Worm (Caenorhabditis elegans): Measurements from ENCODE around the gene T01H10.11.

The T01H10.11 gene

ce11 chrX:12141051-12141450 is 17.8 kb downstream of the T01H10.11 start, which contains the start of gene lyst-1:
Gene lyst-1 (minus strand): TSS chrX:12141151.
- TF ChIP-seq ham-2 (GFP tag; optimal IDR thresholded peaks at IDR 0.05) (no peak), mab-5 (tag; optimal IDR thresholded peaks at IDR 0.05) (no peak), mls-2 (tag; optimal IDR thresholded peaks at IDR 0.05) (no peak), snpc-4 (tag; optimal IDR thresholded peaks at IDR 0.05) (no peak), unc-39 (tag; optimal IDR thresholded peaks at IDR 0.05) (no peak), zip-8 (tag; optimal IDR thresholded peaks at IDR 0.05) (peak; percentile 10)

ce11 chrX:12142569-12142968 is 19.3 kb downstream of the T01H10.11 start, which contains the start of gene M153.3:
Gene M153.3 (plus strand): TSS chrX:12142869.
- TF ChIP-seq M03D4.4 (tag; optimal IDR thresholded peaks at IDR 0.05): no peak
- TF ChIP-seq nhr-2 (tag; optimal IDR thresholded peaks at IDR 0.05): no peak
- TF ChIP-seq hlh-1 (tag; optimal IDR thresholded peaks at IDR 0.05): no peak
- TF ChIP-seq pha-4 (tag; optimal IDR thresholded peaks at IDR 0.05): no peak
- no peak for TF ChIP-seq unc-62 (GFP tag; optimal IDR thresholded peaks at IDR 0.05)
- TF ChIP-seq flh-1 (GFP tag; optimal IDR thresholded peaks at IDR 0.05): no peak
- TF ChIP-seq ztf-11 (tag; optimal IDR thresholded peaks at IDR 0.05): no peak
- TF ChIP-seq bed-3 (GFP tag; optimal IDR thresholded peaks at IDR 0.05): no peak
- no peak for TF ChIP-seq sem-2 (GFP tag; optimal IDR thresholded peaks at IDR 0.05)
- no peak for TF ChIP-seq ceh-39 (tag; optimal IDR thresholded peaks at IDR 0.05)
- no peak for TF ChIP-seq sptf-1 (tag; optimal IDR thresholded peaks at IDR 0.05)
- no peak for TF ChIP-seq elt-1 (tag; optimal IDR thresholded peaks at IDR 0.05; ENCODE audit: borderline replicate concordance, insufficient read depth)
- no peak for TF ChIP-seq unc-39 (tag; optimal IDR thresholded peaks at IDR 0.05)

ce11 chrX:12143693-12144092 is 20.4 kb downstream of the T01H10.11 start, which contains the start of gene M153.5:
Gene M153.5 (plus strand): TSS chrX:12143993.
- TF ChIP-seq nhr-2 (tag; optimal IDR thresholded peaks at IDR 0.05) (no peak), ztf-11 (tag; optimal IDR thresholded peaks at IDR 0.05) (no peak), hlh-1 (tag; optimal IDR thresholded peaks at IDR 0.05) (no peak), lin-13 (tag; optimal IDR thresholded peaks at IDR 0.05) (no peak), pha-4 (tag; optimal IDR thresholded peaks at IDR 0.05) (no peak), ceh-43 (GFP tag; optimal IDR thresholded peaks at IDR 0.05) (no peak), blmp-1 (tag; optimal IDR thresholded peaks at IDR 0.05) (no peak), ces-1 (GFP tag; optimal IDR thresholded peaks at IDR 0.05) (no peak), drap-1 (GFP tag; optimal IDR thresholded peaks at IDR 0.05) (no peak), sptf-1 (tag; optimal IDR thresholded peaks at IDR 0.05) (no peak), mep-1 (tag; optimal IDR thresholded peaks at IDR 0.05) (no peak), mls-2 (tag; optimal IDR thresholded peaks at IDR 0.05) (no peak), unc-62 (GFP tag; optimal IDR thresholded peaks at IDR 0.05) (no peak), ceh-39 (tag; optimal IDR thresholded peaks at IDR 0.05) (no peak), M03D4.4 (tag; optimal IDR thresholded peaks at IDR 0.05) (no peak), flh-1 (GFP tag; optimal IDR thresholded peaks at IDR 0.05) (no peak), elt-3 (tag; optimal IDR thresholded peaks at IDR 0.05) (no peak), tbx-8 (GFP tag; optimal IDR thresholded peaks at IDR 0.05) (no peak)

ce11 chrX:12145919-12146318 is 22.7 kb downstream of the T01H10.11 start:
- TF ChIP-seq nhr-76 (tag; optimal IDR thresholded peaks at IDR 0.05) (no peak), unc-39 (tag; optimal IDR thresholded peaks at IDR 0.05) (no peak), nhr-2 (tag; optimal IDR thresholded peaks at IDR 0.05) (no peak), lin-32 (GFP tag; optimal IDR thresholded peaks at IDR 0.05) (no peak), lsy-2 (tag; optimal IDR thresholded peaks at IDR 0.05) (no peak), mep-1 (tag; optimal IDR thresholded peaks at IDR 0.05) (no peak), ceh-39 (tag; optimal IDR thresholded peaks at IDR 0.05) (no peak), nhr-237 (tag; optimal IDR thresholded peaks at IDR 0.05) (no peak), zip-8 (tag; optimal IDR thresholded peaks at IDR 0.05) (no peak), snpc-4 (tag; optimal IDR thresholded peaks at IDR 0.05) (no peak), pha-4 (tag; optimal IDR thresholded peaks at IDR 0.05) (no peak), unc-120 (tag; optimal IDR thresholded peaks at IDR 0.05; ENCODE audit: poor library complexity, severe bottlenecking) (no peak), mab-5 (tag; optimal IDR thresholded peaks at IDR 0.05) (no peak), tbx-8 (GFP tag; optimal IDR thresholded peaks at IDR 0.05) (no peak), nhr-28 (tag; optimal IDR thresholded peaks at IDR 0.05) (no peak)

Measured in whole organism, mixed stage, embryonic.